Worm (Caenorhabditis elegans) whole organism, L1 larva: ENCODE measurements around the gene mrpl-53.

Experiments used
- C16A3.4 ChIP-seq: fragments of 150-350 bp; optimal IDR thresholded peaks from 2 replicates; lab custom pipeline; 2014; ENCODE audit warnings: missing biosample characterization, missing genetic modification characterization
- C34B4.2 ChIP-seq: sonication (generic microtip); optimal IDR thresholded peaks from 2 replicates; lab custom pipeline; 2017; ENCODE audit warnings: mild to moderate bottlenecking, missing genetic modification characterization, missing compliant biosample characterization
- F16B12.6 ChIP-seq: fragments of 150-350 bp; optimal IDR thresholded peaks from 2 replicates; lab custom pipeline; 2014; ENCODE audit warnings: missing biosample characterization, missing genetic modification characterization
- Y116A8C.19 ChIP-seq: sonication (generic microtip); optimal IDR thresholded peaks from 2 replicates; lab custom pipeline; 2016; ENCODE audit warnings: missing compliant biosample characterization, missing genetic modification characterization, borderline replicate concordance
- aly-2 ChIP-seq: fragments of 150-350 bp; optimal IDR thresholded peaks from 2 replicates; lab custom pipeline; 2014; ENCODE audit warnings: missing biosample characterization, missing genetic modification characterization
- ama-1 ChIP-seq: fragments of 150-350 bp; optimal IDR thresholded peaks from 2 replicates; lab custom pipeline; 2014
- blmp-1 ChIP-seq: fragments of 150-350 bp; optimal IDR thresholded peaks from 2 replicates; lab custom pipeline; 2014; ENCODE audit warnings: missing biosample characterization, missing genetic modification characterization
- ceh-63 ChIP-seq: fragments of 200-800 bp; sonication (Bioruptor generic); optimal IDR thresholded peaks from 2 replicates; lab custom pipeline; 2018; ENCODE audit warnings: mild to moderate bottlenecking, missing genetic modification characterization, missing compliant biosample characterization
- ceh-8 ChIP-seq: fragments of 200-800 bp; sonication (Bioruptor generic); optimal IDR thresholded peaks from 2 replicates; lab custom pipeline; 2018; ENCODE audit warnings: mild to moderate bottlenecking, missing genetic modification characterization, moderate library complexity, missing compliant biosample characterization
- ceh-88 ChIP-seq: fragments of 200-800 bp; sonication (Bioruptor generic); IDR thresholded peaks from 2 replicates; pipeline ENCODE4 v1.3.6; 2022; ENCODE audit warnings: missing genetic modification characterization, missing compliant biosample characterization
- dpl-1 ChIP-seq, 3 experiments: fragments of 150-350 bp in 2 of 3; sonication (generic microtip) in 1 of 3; optimal IDR thresholded peaks; 2 replicates each; lab custom pipeline; 2014 to 2017; ENCODE audit warnings: missing biosample characterization in 3 of 3, missing genetic modification characterization in 3 of 3, missing genetic modification reagents in 3 of 3
- dsc-1 ChIP-seq: sonication (generic microtip); optimal IDR thresholded peaks from 2 replicates; lab custom pipeline; 2016; ENCODE audit warnings: mild to moderate bottlenecking, missing genetic modification characterization, missing compliant biosample characterization
- efl-3 ChIP-seq: fragments of 200-800 bp; sonication (Bioruptor generic); optimal IDR thresholded peaks from 2 replicates; lab custom pipeline; 2018; ENCODE audit warnings: mild to moderate bottlenecking, missing genetic modification characterization, missing compliant biosample characterization
- egl-13 ChIP-seq: sonication (generic microtip); optimal IDR thresholded peaks from 2 replicates; lab custom pipeline; 2016; ENCODE audit warnings: missing genotype, missing genetic modification reagents, missing genetic modification characterization, missing compliant biosample characterization
- egl-27 ChIP-seq, 2 experiments: fragments of 150-350 bp in 1 of 2; sonication (generic microtip); optimal IDR thresholded peaks; 3 replicates each; lab custom pipeline; 2017 to 2018; ENCODE audit warnings: missing biosample characterization in 2 of 2, missing genetic modification characterization in 2 of 2, missing genetic modification reagents in 2 of 2
- elt-2 ChIP-seq: sonication (generic microtip); optimal IDR thresholded peaks from 2 replicates; lab custom pipeline; 2016; ENCODE audit warnings: missing genetic modification characterization, mild to moderate bottlenecking, inconsistent platforms, missing compliant biosample characterization, missing genetic modification reagents
- fkh-10 ChIP-seq: sonication (generic microtip); optimal IDR thresholded peaks from 2 replicates; lab custom pipeline; 2017; ENCODE audit warnings: missing biosample characterization, missing genetic modification reagents, missing genetic modification characterization
- fkh-4 ChIP-seq: sonication (generic microtip); optimal IDR thresholded peaks from 2 replicates; lab custom pipeline; 2016; ENCODE audit warnings: missing compliant biosample characterization, missing genetic modification characterization, borderline replicate concordance
- fos-1 ChIP-seq: fragments of 150-350 bp; optimal IDR thresholded peaks from 2 replicates; lab custom pipeline; 2014; ENCODE audit warnings: missing biosample characterization, missing genetic modification characterization
- grh-1 ChIP-seq: fragments of 200-800 bp; sonication (Bioruptor generic); IDR thresholded peaks from 2 replicates; pipeline ENCODE4 v1.3.6; 2022; ENCODE audit warnings: missing genetic modification reagents, missing genetic modification characterization, missing compliant biosample characterization
- hlh-4 ChIP-seq: sonication (generic microtip); optimal IDR thresholded peaks from 2 replicates; lab custom pipeline; 2016; ENCODE audit warnings: mild to moderate bottlenecking, missing genetic modification characterization, missing compliant biosample characterization
- irx-1 ChIP-seq: sonication (generic microtip); optimal IDR thresholded peaks from 2 replicates; lab custom pipeline; 2016; ENCODE audit warnings: missing genetic modification characterization, missing compliant biosample characterization
- isw-1 ChIP-seq: fragments of 200-800 bp; sonication (Bioruptor generic); IDR thresholded peaks from 2 replicates; pipeline ENCODE4 v1.3.6; 2022; ENCODE audit warnings: missing genetic modification characterization, missing compliant biosample characterization
- lin-13 ChIP-seq: fragments of 150-350 bp; optimal IDR thresholded peaks from 2 replicates; lab custom pipeline; 2014; ENCODE audit warnings: missing biosample characterization, missing genetic modification reagents, missing genetic modification characterization
- lin-14 ChIP-seq: fragments of 200-800 bp; sonication (Bioruptor generic); optimal IDR thresholded peaks from 2 replicates; lab custom pipeline; 2018; ENCODE audit warnings: mild to moderate bottlenecking, missing genetic modification characterization, moderate library complexity, missing compliant biosample characterization
- lin-15B ChIP-seq: fragments of 150-350 bp; sonication (generic microtip); optimal IDR thresholded peaks from 3 replicates; lab custom pipeline; 2014; ENCODE audit warnings: missing biosample characterization, missing genetic modification characterization
- mef-2 ChIP-seq: fragments of 150-350 bp; optimal IDR thresholded peaks from 2 replicates; lab custom pipeline; 2014; ENCODE audit warnings: missing biosample characterization, missing genetic modification characterization
- nhr-20 ChIP-seq: sonication (generic microtip); optimal IDR thresholded peaks from 2 replicates; lab custom pipeline; 2016; ENCODE audit warnings: mild to moderate bottlenecking, missing genetic modification characterization, missing compliant biosample characterization
- nhr-237 ChIP-seq: fragments of 150-350 bp; optimal IDR thresholded peaks from 2 replicates; lab custom pipeline; 2014; ENCODE audit warnings: missing biosample characterization, missing genetic modification characterization
- nhr-28 ChIP-seq: fragments of 150-350 bp; optimal IDR thresholded peaks from 2 replicates; lab custom pipeline; 2014; ENCODE audit warnings: missing biosample characterization, missing genetic modification characterization
- nhr-77 ChIP-seq: fragments of 150-350 bp; optimal IDR thresholded peaks from 2 replicates; lab custom pipeline; 2014; ENCODE audit warnings: missing biosample characterization, missing genetic modification characterization
- nhr-84 ChIP-seq: sonication (generic microtip); optimal IDR thresholded peaks from 2 replicates; lab custom pipeline; 2017; ENCODE audit warnings: missing biosample characterization, missing genetic modification characterization
- nhr-85 ChIP-seq: sonication (generic microtip); peaks from one replicate; lab custom pipeline; 2016; ENCODE audit warnings: missing genetic modification characterization, inconsistent platforms, missing compliant biosample characterization
- nhr-90 ChIP-seq: sonication (generic microtip); optimal IDR thresholded peaks from 2 replicates; lab custom pipeline; 2016; ENCODE audit warnings: mild to moderate bottlenecking, missing genetic modification characterization, missing compliant biosample characterization; ENCODE audit not compliant: poor library complexity
- pag-3 ChIP-seq: sonication (generic microtip); optimal IDR thresholded peaks from 2 replicates; lab custom pipeline; 2017; ENCODE audit warnings: missing genetic modification characterization, mild to moderate bottlenecking, missing compliant biosample characterization, antibody characterized with exemption, borderline replicate concordance; ENCODE audit not compliant: insufficient read depth
- pax-3 ChIP-seq: fragments of 200-800 bp; sonication (Bioruptor generic); optimal IDR thresholded peaks from 2 replicates; lab custom pipeline; 2018; ENCODE audit warnings: mild to moderate bottlenecking, missing genetic modification characterization, moderate library complexity, missing compliant biosample characterization
- pqm-1 ChIP-seq: sonication (generic microtip); optimal IDR thresholded peaks from 3 replicates; lab custom pipeline; 2017; ENCODE audit warnings: missing biosample characterization, missing genetic modification characterization
- rnt-1 ChIP-seq: sonication (generic microtip); optimal IDR thresholded peaks from 2 replicates; lab custom pipeline; 2016; ENCODE audit warnings: mild to moderate bottlenecking, missing genetic modification characterization, moderate library complexity, missing compliant biosample characterization
- skn-1 ChIP-seq: fragments of 150-350 bp; optimal IDR thresholded peaks from 2 replicates; lab custom pipeline; 2014; ENCODE audit warnings: missing biosample characterization, missing genetic modification characterization
- sox-4 ChIP-seq: sonication (generic microtip); optimal IDR thresholded peaks from 2 replicates; lab custom pipeline; 2016; ENCODE audit warnings: missing genetic modification characterization, missing compliant biosample characterization
- sptf-1 ChIP-seq: fragments of 150-350 bp; optimal IDR thresholded peaks from 2 replicates; lab custom pipeline; 2014; ENCODE audit warnings: missing biosample characterization, missing genetic modification characterization
- sup-37 ChIP-seq: fragments of 200-800 bp; sonication (Bioruptor generic); optimal IDR thresholded peaks from 2 replicates; lab custom pipeline; 2018; ENCODE audit warnings: mild to moderate bottlenecking, missing genetic modification characterization, missing compliant biosample characterization
- tbx-2 ChIP-seq: sonication (generic microtip); optimal IDR thresholded peaks from 2 replicates; lab custom pipeline; 2016; ENCODE audit warnings: missing genetic modification characterization, missing compliant biosample characterization
- unc-30 ChIP-seq: sonication (generic microtip); optimal IDR thresholded peaks from 2 replicates; lab custom pipeline; 2017; ENCODE audit warnings: missing biosample characterization, missing genetic modification characterization
- unc-62 ChIP-seq: fragments of 150-350 bp; optimal IDR thresholded peaks from 2 replicates; lab custom pipeline; 2014; ENCODE audit warnings: missing biosample characterization, missing genetic modification reagents, missing genetic modification characterization
- unc-86 ChIP-seq: sonication (generic microtip); optimal IDR thresholded peaks from 2 replicates; lab custom pipeline; 2016; ENCODE audit warnings: missing genetic modification characterization, missing compliant biosample characterization
- vab-15 ChIP-seq: sonication (generic microtip); optimal IDR thresholded peaks from 2 replicates; lab custom pipeline; 2017; ENCODE audit warnings: missing genotype, mild to moderate bottlenecking, missing genetic modification characterization, missing compliant biosample characterization
- xbp-1 ChIP-seq: sonication (generic microtip); optimal IDR thresholded peaks from 2 replicates; lab custom pipeline; 2016; ENCODE audit warnings: missing genetic modification characterization, missing compliant biosample characterization
- zag-1 ChIP-seq: fragments of 150-350 bp; optimal IDR thresholded peaks from 2 replicates; lab custom pipeline; 2014; ENCODE audit warnings: missing biosample characterization, missing genetic modification characterization
- ztf-11 ChIP-seq, 2 experiments: sonication (generic microtip); optimal IDR thresholded peaks; 2 replicates each; lab custom pipeline; 2016 to 2017; ENCODE audit warnings: missing genetic modification characterization in 2 of 2, missing biosample characterization in 1 of 2, missing compliant biosample characterization in 1 of 2

mrpl-53 gene

ce11 chrII:9589667-9590066 is 7.8 kb upstream of the mrpl-53 start, which contains the start of gene eral-1:
Gene eral-1, minus strand, starts transcription at chrII:9589767.
- TF ChIP-seq ceh-8 (GFP tag; lab: Kevin White, UChicago) (no peak), grh-1 (GFP tag; lab: Robert Waterston, UW) (no peak), dsc-1 (tag; lab: Kevin White, UChicago) (no peak), skn-1 (no peak), blmp-1 (no peak), pqm-1 (no peak), pag-3 (tag; lab: Kevin White, UChicago) (no peak), nhr-237 (tag; lab: Kevin White, UChicago) (no peak), irx-1 (no peak), nhr-77 (no peak), efl-3 (GFP tag; lab: Kevin White, UChicago) (no peak), fkh-4 (tag; lab: Kevin White, UChicago) (no peak)

DNA sequence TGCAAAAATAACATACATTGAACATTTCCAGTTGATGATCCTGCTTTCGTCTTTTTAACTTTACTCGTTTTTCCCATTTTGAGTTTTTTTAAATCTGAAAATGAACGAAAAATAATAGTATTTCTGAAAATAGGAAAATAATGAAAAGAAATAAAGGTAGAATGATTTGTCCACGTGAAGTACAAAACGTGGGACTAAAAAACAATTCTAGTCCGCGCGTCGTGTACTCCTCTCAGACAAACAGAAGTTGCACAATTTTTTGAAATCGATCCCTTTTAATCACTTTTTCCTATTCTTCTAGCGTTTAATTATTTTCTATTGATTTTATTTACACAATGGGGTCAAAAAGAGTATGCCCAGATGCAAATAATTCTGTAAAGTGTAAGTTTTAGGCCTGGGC is 6.4 kb upstream of the mrpl-53 start, which contains the start of the genes E02H1.1 and tag-124:
Gene E02H1.1, minus strand, starts transcription at position 94 of the 400 bp plus-strand sequence.
Gene tag-124, plus strand, starts transcription at position 222 of the 400 bp plus-strand sequence.
- TF ChIP-seq pag-3 (tag; lab: Kevin White, UChicago) (no peak), unc-86 (tag; lab: Kevin White, UChicago) (peak; percentile 81), C34B4.2 (peak; percentile 37), F16B12.6 (tag; lab: Kevin White, UChicago) (peak; percentile 33), unc-30 (peak; percentile 7), ceh-63 (GFP tag; lab: Kevin White, UChicago) (peak; percentile 65), aly-2 (tag; lab: Kevin White, UChicago) (peak; percentile 57), ztf-11 (tag; optimal IDR thresholded peaks at IDR 0.05; lab: Kevin White, UChicago) (peak in 1 of 2 experiments; percentile 97), pax-3 (tag; lab: Kevin White, UChicago) (peak; percentile 93), rnt-1 (peak; percentile 99), skn-1 (peak; percentile 62), elt-2 (tag; lab: Kevin White, UChicago) (peak; percentile 88), nhr-77 (no peak), fos-1 (tag; lab: Kevin White, UChicago) (peak; percentile 61), nhr-84 (no peak), ama-1 (no peak), isw-1 (GFP tag; lab: Robert Waterston, UW) (peak; percentile 77), lin-15B (tag; lab: Kevin White, UChicago) (peak; percentile 32), dsc-1 (tag; lab: Kevin White, UChicago) (peak; percentile 96), nhr-85 (tag; lab: Kevin White, UChicago) (peak; percentile 97), Y116A8C.19 (tag; lab: Kevin White, UChicago) (peak; percentile 93), sox-4 (peak; percentile 95), nhr-90 (peak; percentile 94), nhr-20 (tag; lab: Kevin White, UChicago) (peak; percentile 94), fkh-4 (tag; lab: Kevin White, UChicago) (peak; percentile 96), unc-62 (GFP tag; lab: Kevin White, UChicago) (no peak), lin-13 (peak; percentile 16), egl-13 (peak; percentile 97), lin-14 (peak; percentile 86), irx-1 (peak; percentile 97), egl-27 (tag; optimal IDR thresholded peaks at IDR 0.05; lab: Kevin White, UChicago) (no peak), nhr-237 (tag; lab: Kevin White, UChicago) (no peak), mef-2 (no peak), dpl-1 (GFP tag; optimal IDR thresholded peaks at IDR 0.05; lab: Kevin White, UChicago) (peak; percentile 65 to 77 (median 73)), fkh-10 (GFP tag; lab: Kevin White, UChicago) (no peak), zag-1 (tag; lab: Kevin White, UChicago) (no peak), xbp-1 (tag; lab: Kevin White, UChicago) (peak; percentile 92), ceh-88 (GFP tag; lab: Robert Waterston, UW) (peak; percentile 84), sptf-1 (tag; lab: Kevin White, UChicago) (no peak), grh-1 (GFP tag; lab: Robert Waterston, UW) (peak; percentile 76), tbx-2 (tag; lab: Kevin White, UChicago) (peak; percentile 93), C16A3.4 (peak; percentile 23), vab-15 (peak; percentile 65), nhr-28 (tag; lab: Kevin White, UChicago) (no peak), hlh-4 (tag; lab: Kevin White, UChicago) (peak; percentile 66), sup-37 (GFP tag; lab: Kevin White, UChicago) (peak; percentile 60)
